Worm (Caenorhabditis elegans): ENCODE data around the gene rsp-2.

DNA sequence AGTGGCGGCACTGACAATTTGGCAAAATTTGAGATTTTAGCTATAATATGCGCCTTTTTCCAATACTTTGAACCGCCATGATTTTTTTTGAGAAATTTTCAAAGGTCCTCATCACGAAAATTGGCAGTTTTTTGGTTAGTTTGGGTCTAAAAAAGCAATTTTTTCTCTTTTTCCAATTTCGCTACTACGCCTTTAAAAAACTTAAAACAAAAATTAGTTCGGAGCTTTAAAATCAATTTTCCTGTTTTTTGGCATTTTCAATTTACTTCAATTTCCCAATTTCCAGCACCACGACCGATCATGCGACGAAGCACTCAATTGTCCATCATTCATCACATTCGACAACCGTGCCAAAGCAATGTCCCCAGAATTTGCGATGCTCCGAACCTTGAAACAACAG lies 44.6 kb upstream of the rsp-2 start, which contains the start of gene B0334.5:
- TF ChIP-seq nhr-11 (tag; optimal IDR thresholded peaks at IDR 0.05) (no peak), ama-1 (optimal IDR thresholded peaks at IDR 0.05) (no peak), aha-1 (tag; optimal IDR thresholded peaks at IDR 0.05) (no peak), nhr-76 (tag; optimal IDR thresholded peaks at IDR 0.05) (no peak), lin-39 (tag; optimal IDR thresholded peaks at IDR 0.05) (no peak), C04F5.9 (tag; optimal IDR thresholded peaks at IDR 0.05) (no peak)
